Worm (Caenorhabditis elegans): ENCODE data around the gene srsx-22.

- TF ChIP-seq nhr-12 (tag; optimal IDR thresholded peaks at IDR 0.05): no peak
- TF ChIP-seq lin-13 (tag; optimal IDR thresholded peaks at IDR 0.05): no peak
- TF ChIP-seq ces-1 (GFP tag; optimal IDR thresholded peaks at IDR 0.05): no peak
- no peak for TF ChIP-seq ceh-83 (GFP tag; optimal IDR thresholded peaks at IDR 0.05)
- no peak for TF ChIP-seq sptf-1 (tag; optimal IDR thresholded peaks at IDR 0.05)
- no peak for TF ChIP-seq nhr-237 (tag; optimal IDR thresholded peaks at IDR 0.05)
Observed at ce11 chrV:8311210-8311609, 40.3 kb upstream of the srsx-22 start, which contains the start of gene W02D7.12.

All from whole organism, mixed stage, embryonic.